Fruit fly (Drosophila melanogaster): Measurements from ENCODE around the gene Pdcd4.

Gene Pdcd4

DNA sequence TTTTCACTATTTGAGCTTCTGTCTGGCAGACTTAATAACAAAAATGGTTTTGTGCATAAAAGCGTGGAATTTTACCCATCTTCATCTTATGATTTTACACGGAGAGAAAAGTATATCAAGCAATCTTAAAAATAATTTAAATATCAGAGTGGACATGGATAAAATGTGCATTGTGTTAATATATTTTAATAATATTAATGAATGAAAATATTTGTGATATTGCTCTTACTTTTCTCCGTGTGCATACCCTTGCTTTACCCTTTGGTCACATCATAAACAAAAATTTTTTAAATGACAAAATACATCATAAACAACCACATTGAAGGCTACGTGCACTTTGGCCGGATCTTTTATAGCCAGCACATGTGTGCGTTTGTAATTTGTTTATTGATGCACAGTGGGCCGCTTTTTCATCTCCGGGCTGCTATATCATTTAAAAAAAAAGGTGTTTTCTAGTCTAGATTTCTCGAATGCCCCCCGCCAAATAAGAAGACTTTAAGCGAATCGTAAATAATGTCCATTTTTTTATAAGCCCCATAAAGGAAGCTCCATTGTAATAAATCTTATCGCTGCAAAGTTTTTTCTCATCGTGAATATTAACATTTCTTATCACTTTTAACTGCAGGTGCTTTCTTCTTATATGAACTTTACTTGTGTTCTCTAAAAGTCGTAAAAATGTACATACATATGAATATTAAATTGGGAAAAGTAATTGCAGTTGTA is 9.4 kb upstream of the Pdcd4 start (continued):
- TF ChIP-seq esn (GFP tag; optimal IDR thresholded peaks at IDR 0.05) (peak; percentile 62), pdm3 (GFP tag; optimal IDR thresholded peaks at IDR 0.05) (peak; percentile 54), Ets21C (GFP tag; optimal IDR thresholded peaks at IDR 0.05) (no peak), cyc (GFP tag; optimal IDR thresholded peaks at IDR 0.05) (no peak), net (GFP tag; optimal IDR thresholded peaks at IDR 0.05) (peak; percentile 40)

DNA sequence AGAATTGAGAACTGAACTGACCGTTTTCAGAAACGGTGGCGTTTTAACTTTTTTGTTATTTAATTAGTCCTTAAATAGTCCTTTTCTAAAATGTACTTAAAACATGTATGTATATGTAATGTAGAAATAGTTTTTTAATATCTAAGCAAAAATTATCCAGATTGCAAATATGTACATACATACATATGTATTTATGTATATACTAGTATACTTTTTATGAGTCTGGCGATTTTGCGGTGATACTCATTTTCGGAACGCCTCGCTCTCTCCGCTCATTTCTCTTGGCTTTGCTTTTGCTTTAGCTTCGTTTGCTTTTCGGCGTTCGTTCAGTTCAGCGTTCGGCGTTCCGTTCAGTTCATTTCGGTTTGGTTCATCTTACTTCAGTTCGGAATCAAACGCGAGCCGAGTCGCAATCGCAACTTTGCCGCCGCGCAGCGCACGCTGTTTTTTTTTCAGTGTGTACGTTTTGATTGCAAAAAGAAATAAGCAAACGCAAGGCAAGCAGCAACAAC is 7.2 kb upstream of the Pdcd4 start, which contains the start of gene rdgB:
rdgB (plus strand) TSS at position 381 of the 512 bp plus-strand sequence.
- peak; percentile 73 for TF ChIP-seq Hr39 (GFP tag; optimal IDR thresholded peaks at IDR 0.05)
- TF ChIP-seq Hr38 (GFP tag; optimal IDR thresholded peaks at IDR 0.05), result no peak
- TF ChIP-seq CG9139 (GFP tag; optimal IDR thresholded peaks at IDR 0.05), result peak; percentile 32
- TF ChIP-seq Ets21C (GFP tag; optimal IDR thresholded peaks at IDR 0.05), result peak; percentile 35
- TF ChIP-seq Sox15 (GFP tag; optimal IDR thresholded peaks at IDR 0.05), result peak; percentile 84
- TF ChIP-seq Gug (GFP tag; IDR thresholded peaks at IDR 0.05), result peak; percentile 72
- peak; percentile 78 for TF ChIP-seq CG6808 (GFP tag; optimal IDR thresholded peaks at IDR 0.05)
- peak in 1 of 2 experiments; percentile 93 for TF ChIP-seq salr (GFP tag; optimal IDR thresholded peaks at IDR 0.05)
- peak; percentile 77 for TF ChIP-seq Blimp-1 (GFP tag; optimal IDR thresholded peaks at IDR 0.05)
- peak; percentile 80 for TF ChIP-seq CG8119 (GFP tag; IDR thresholded peaks at IDR 0.05)
- peak; percentile 85 for TF ChIP-seq Hr4 (GFP tag; optimal IDR thresholded peaks at IDR 0.05)
- peak; percentile 80 for TF ChIP-seq acj6 (GFP tag; optimal IDR thresholded peaks at IDR 0.05)
- TF ChIP-seq fd85E (GFP tag; optimal IDR thresholded peaks at IDR 0.05), result no peak
- peak; percentile 88 for TF ChIP-seq esn (GFP tag; optimal IDR thresholded peaks at IDR 0.05)
- peak; percentile 84 for TF ChIP-seq OdsH (GFP tag; optimal IDR thresholded peaks at IDR 0.05)
- peak; percentile 78 for TF ChIP-seq CG15336 (GFP tag; IDR thresholded peaks at IDR 0.05)
- TF ChIP-seq CG11902 (GFP tag; optimal IDR thresholded peaks at IDR 0.05), result peak; percentile 76
- TF ChIP-seq Eip78C (GFP tag), result peak; percentile 94
- peak; percentile 85 for TF ChIP-seq pdm3 (GFP tag; optimal IDR thresholded peaks at IDR 0.05)
- peak; percentile 56 for TF ChIP-seq dsx (GFP tag; optimal IDR thresholded peaks at IDR 0.05; ENCODE audit: poor library complexity, severe bottlenecking)
- TF ChIP-seq Sox102F (GFP tag; optimal IDR thresholded peaks at IDR 0.05), result peak; percentile 79
- peak; percentile 21 for TF ChIP-seq CG6854 (GFP tag; optimal IDR thresholded peaks at IDR 0.05)
- peak; percentile 39; the same call in 1 of the 2 replicates for TF ChIP-seq CG11294 (GFP tag; IDR thresholded peaks at IDR 0.05)
- TF ChIP-seq CG10669 (GFP tag; optimal IDR thresholded peaks at IDR 0.05), result peak; percentile 100
- peak; percentile 88 for TF ChIP-seq svp (GFP tag)
- TF ChIP-seq CG8319 (GFP tag; optimal IDR thresholded peaks at IDR 0.05), result peak; percentile 54
- peak; percentile 69 for TF ChIP-seq spab (GFP tag; optimal IDR thresholded peaks at IDR 0.05)
- TF ChIP-seq CG34406 (GFP tag; optimal IDR thresholded peaks at IDR 0.05), result peak; percentile 80
- peak; percentile 53 for TF ChIP-seq Eip93F (GFP tag; optimal IDR thresholded peaks at IDR 0.05)
- TF ChIP-seq achi (GFP tag; optimal IDR thresholded peaks at IDR 0.05), result peak; percentile 86
- TF ChIP-seq Ets96B (tag; optimal IDR thresholded peaks at IDR 0.05), result peak; percentile 71
- TF ChIP-seq CG8632 (GFP tag; optimal IDR thresholded peaks at IDR 0.05), result peak; percentile 83
- TF ChIP-seq CG11762 (GFP tag; optimal IDR thresholded peaks at IDR 0.05; ENCODE audit: insufficient read depth), result peak; percentile 78
- TF ChIP-seq Met (GFP tag; optimal IDR thresholded peaks at IDR 0.05), result peak; percentile 82
- TF ChIP-seq CG16779 (tag; optimal IDR thresholded peaks at IDR 0.05), result peak; percentile 51
- TF ChIP-seq dac (GFP tag; optimal IDR thresholded peaks at IDR 0.05), result peak; percentile 81
- peak; percentile 64; the same call in 2 of the 3 replicates for TF ChIP-seq eg (GFP tag; IDR thresholded peaks at IDR 0.05)
- TF ChIP-seq Sox14 (GFP tag; optimal IDR thresholded peaks at IDR 0.05), result peak; percentile 68
- peak; percentile 83 for TF ChIP-seq Smox (GFP tag; optimal IDR thresholded peaks at IDR 0.05)
- peak; percentile 73 for TF ChIP-seq net (GFP tag; optimal IDR thresholded peaks at IDR 0.05)
- TF ChIP-seq CG3919 (GFP tag; optimal IDR thresholded peaks at IDR 0.05), result peak; percentile 88
- TF ChIP-seq CG6792 (GFP tag; optimal IDR thresholded peaks at IDR 0.05), result peak; percentile 78
- TF ChIP-seq ss (GFP tag; optimal IDR thresholded peaks at IDR 0.05), result peak; percentile 4 to 71
- TF ChIP-seq CG6276 (GFP tag; optimal IDR thresholded peaks at IDR 0.05), result peak; percentile 84
- peak; percentile 83 for TF ChIP-seq topi (GFP tag; optimal IDR thresholded peaks at IDR 0.05)
- TF ChIP-seq CG7368 (GFP tag; optimal IDR thresholded peaks at IDR 0.05), result peak; percentile 11
